Worm (Caenorhabditis elegans): ENCODE data around the gene T16G12.13.

The T16G12.13 gene

ce11 chrIII:10023452-10023851 is 37.2 kb upstream of the T16G12.13 start, which contains the start of gene ins-21:
Gene ins-21 (plus strand): TSS chrIII:10023752.
- TF ChIP-seq pax-1 (tag; optimal IDR thresholded peaks at IDR 0.05) (no peak), mec-3 (tag; optimal IDR thresholded peaks at IDR 0.05; ENCODE audit: borderline replicate concordance) (no peak), che-1 (tag; optimal IDR thresholded peaks at IDR 0.05) (no peak), ceh-24 (tag; optimal IDR thresholded peaks at IDR 0.05) (no peak), nhr-11 (tag; optimal IDR thresholded peaks at IDR 0.05) (no peak), ceh-31 (tag; optimal IDR thresholded peaks at IDR 0.05) (no peak), ahr-1 (tag; optimal IDR thresholded peaks at IDR 0.05) (no peak), hlh-30 (tag; optimal IDR thresholded peaks at IDR 0.05; ENCODE audit: insufficient read depth) (no peak), odd-2 (tag; optimal IDR thresholded peaks at IDR 0.05) (no peak)

DNA sequence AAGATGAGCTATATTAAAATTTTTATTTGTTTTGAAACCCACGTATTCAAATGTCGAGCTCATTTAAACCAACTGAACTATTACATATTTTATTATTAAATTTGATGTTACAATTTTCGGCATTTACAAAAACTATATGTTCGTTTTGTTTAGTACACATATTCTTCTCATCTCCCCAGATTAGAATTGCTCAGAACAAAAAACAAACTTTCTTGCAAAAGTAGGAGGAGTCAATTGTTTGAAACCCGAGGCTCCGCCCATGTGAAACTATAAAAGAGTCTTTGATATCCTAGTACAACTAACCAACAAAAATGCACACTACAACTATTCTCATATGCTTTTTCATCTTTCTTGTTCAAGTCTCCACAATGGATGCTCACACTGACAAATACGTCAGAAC is 34.7 kb upstream of the T16G12.13 start, which contains the start of gene ins-22:
ins-22 (plus strand) TSS at position 301 of the 400 bp plus-strand sequence.
- no peak for TF ChIP-seq ref-2 (tag; optimal IDR thresholded peaks at IDR 0.05)
- TF ChIP-seq ceh-34 (tag; optimal IDR thresholded peaks at IDR 0.05): no peak
- no peak for TF ChIP-seq dmd-4 (tag; optimal IDR thresholded peaks at IDR 0.05; ENCODE audit: borderline replicate concordance)
- TF ChIP-seq elt-4 (tag; optimal IDR thresholded peaks at IDR 0.05): no peak
- no peak for TF ChIP-seq eyg-1 (tag; optimal IDR thresholded peaks at IDR 0.05)
- TF ChIP-seq pat-9 (tag; optimal IDR thresholded peaks at IDR 0.05): no peak
- no peak for TF ChIP-seq zip-5 (tag; optimal IDR thresholded peaks at IDR 0.05)
- TF ChIP-seq pax-1 (tag; optimal IDR thresholded peaks at IDR 0.05): no peak
- no peak for TF ChIP-seq tbx-2 (tag; optimal IDR thresholded peaks at IDR 0.05)
- no peak for TF ChIP-seq ceh-45 (GFP tag; IDR thresholded peaks at IDR 0.05)
- TF ChIP-seq sox-4 (tag; optimal IDR thresholded peaks at IDR 0.05): no peak
- no peak for TF ChIP-seq mec-3 (tag; optimal IDR thresholded peaks at IDR 0.05; ENCODE audit: borderline replicate concordance)
- no peak for TF ChIP-seq Y22D7AL.16 (tag; optimal IDR thresholded peaks at IDR 0.05)
- no peak for TF ChIP-seq T23F11.4 (GFP tag; optimal IDR thresholded peaks at IDR 0.05)
- TF ChIP-seq nhr-232 (tag; optimal IDR thresholded peaks at IDR 0.05): no peak
- no peak for TF ChIP-seq ztf-16 (tag; optimal IDR thresholded peaks at IDR 0.05)
- TF ChIP-seq ceh-2 (tag; optimal IDR thresholded peaks at IDR 0.05): no peak
- no peak for TF ChIP-seq pros-1 (tag; optimal IDR thresholded peaks at IDR 0.05)
- no peak for TF ChIP-seq elt-2 (tag; optimal IDR thresholded peaks at IDR 0.05)

ce11 chrIII:10027947-10028346 is 32.7 kb upstream of the T16G12.13 start, which contains the start of gene ins-23:
Gene ins-23 (plus strand): TSS chrIII:10028247.
- no peak for TF ChIP-seq elt-2 (tag; optimal IDR thresholded peaks at IDR 0.05)
- no peak for TF ChIP-seq C38D4.7 (GFP tag; optimal IDR thresholded peaks at IDR 0.05)
- TF ChIP-seq hlh-13 (GFP tag; optimal IDR thresholded peaks at IDR 0.05): no peak
- TF ChIP-seq tbx-7 (tag; optimal IDR thresholded peaks at IDR 0.05): no peak
- TF ChIP-seq hlh-15 (tag; optimal IDR thresholded peaks at IDR 0.05): no peak
- TF ChIP-seq ceh-48 (tag; optimal IDR thresholded peaks at IDR 0.05): no peak
- no peak for TF ChIP-seq mec-3 (tag; optimal IDR thresholded peaks at IDR 0.05; ENCODE audit: borderline replicate concordance)
- no peak for TF ChIP-seq nhr-11 (tag; optimal IDR thresholded peaks at IDR 0.05)
- no peak for TF ChIP-seq pha-2 (tag; optimal IDR thresholded peaks at IDR 0.05)

- TF ChIP-seq K09A11.1 (tag; optimal IDR thresholded peaks at IDR 0.05; ENCODE audit: insufficient read depth): no peak
Observed at ce11 chrIII:10030549-10030948, 30.1 kb upstream of the T16G12.13 start, which contains the start of gene M04D8.4. Gene M04D8.4 (minus strand): TSS chrIII:10030649.

DNA sequence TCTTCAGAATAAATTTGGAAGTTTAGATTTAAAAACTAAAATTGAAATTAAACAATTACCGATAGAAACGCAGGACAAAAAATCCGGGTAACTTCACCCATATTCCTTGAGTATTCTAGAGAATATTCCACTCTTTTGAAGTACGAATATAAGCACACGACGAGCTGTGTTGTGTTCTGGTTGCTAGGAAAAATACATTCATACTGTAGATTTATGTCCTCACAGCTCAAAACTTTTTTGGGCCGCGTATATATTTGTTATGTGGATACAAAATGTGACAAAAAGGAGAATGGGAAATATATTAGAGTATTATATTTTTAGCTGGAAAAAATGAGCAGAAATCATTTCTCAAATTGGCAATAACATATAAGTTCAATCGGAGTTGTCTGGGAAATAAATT is 27.5 kb upstream of the T16G12.13 start, which contains the start of gene M04D8.5:
M04D8.5 (minus strand) TSS at position 101 of the 400 bp plus-strand sequence.
- TF ChIP-seq dmd-4 (tag; optimal IDR thresholded peaks at IDR 0.05; ENCODE audit: borderline replicate concordance) (no peak), tbx-2 (tag; optimal IDR thresholded peaks at IDR 0.05) (no peak), ceh-9 (tag; optimal IDR thresholded peaks at IDR 0.05) (no peak), madf-2 (tag; optimal IDR thresholded peaks at IDR 0.05) (no peak), ceh-24 (tag; optimal IDR thresholded peaks at IDR 0.05) (no peak), sdc-2 (tag; optimal IDR thresholded peaks at IDR 0.05) (no peak), sox-4 (tag; optimal IDR thresholded peaks at IDR 0.05) (no peak), pros-1 (tag; optimal IDR thresholded peaks at IDR 0.05) (no peak), Y22D7AL.16 (tag; optimal IDR thresholded peaks at IDR 0.05) (no peak), ceh-6 (GFP tag; optimal IDR thresholded peaks at IDR 0.05) (no peak), pha-2 (tag; optimal IDR thresholded peaks at IDR 0.05) (no peak), elt-2 (tag; optimal IDR thresholded peaks at IDR 0.05) (no peak), gmeb-2 (tag; optimal IDR thresholded peaks at IDR 0.05) (no peak), pha-4 (tag; optimal IDR thresholded peaks at IDR 0.05) (no peak), hlh-8 (tag; optimal IDR thresholded peaks at IDR 0.05) (no peak), K09A11.1 (tag; optimal IDR thresholded peaks at IDR 0.05; ENCODE audit: insufficient read depth) (no peak), dve-1 (tag; optimal IDR thresholded peaks at IDR 0.05) (no peak), ceh-22 (tag; optimal IDR thresholded peaks at IDR 0.05) (no peak), ama-1 (optimal IDR thresholded peaks at IDR 0.05) (no peak), ceh-18 (tag; optimal IDR thresholded peaks at IDR 0.05) (no peak)

All from whole organism, late embryonic.